Fruit fly (Drosophila melanogaster) whole organism, embryonic: ENCODE results near the gene CG3032.

Experiments
- BtbVII ChIP-seq: fragments of 200-800 bp; sonication (Bioruptor generic); optimal IDR thresholded peaks from 3 replicates; lab custom pipeline; 2017; ENCODE audit warnings: missing biosample characterization, mild to moderate bottlenecking, missing genetic modification characterization
- CG10321 ChIP-seq: fragments of 200-800 bp; sonication (Bioruptor generic); IDR thresholded peaks from 2 replicates; pipeline ENCODE4 v1.3.6; 2022; ENCODE audit warnings: missing biosample characterization, missing genetic modification characterization
- CG12391 ChIP-seq: fragments of 200-800 bp; sonication (Bioruptor generic); optimal IDR thresholded peaks from 3 replicates; lab custom pipeline; 2018; ENCODE audit warnings: missing biosample characterization, mild to moderate bottlenecking, missing genetic modification characterization, moderate library complexity
- CG13775 ChIP-seq: fragments of 200-800 bp; sonication (Bioruptor generic); optimal IDR thresholded peaks from 3 replicates; lab custom pipeline; 2017; ENCODE audit warnings: missing biosample characterization, mild to moderate bottlenecking, missing genetic modification characterization
- CG14441 ChIP-seq: fragments of 200-800 bp; sonication (Bioruptor generic); IDR thresholded peaks from 2 replicates; pipeline ENCODE4 v1.3.6; 2022; ENCODE audit warnings: missing biosample characterization, missing genetic modification characterization
- CG1602 ChIP-seq: fragments of 200-800 bp; sonication (Bioruptor generic); optimal IDR thresholded peaks from 3 replicates; lab custom pipeline; 2016; ENCODE audit warnings: missing biosample characterization, missing genetic modification characterization
- CG1647 ChIP-seq: fragments of 200-800 bp; sonication (Bioruptor generic); optimal IDR thresholded peaks from 3 replicates; lab custom pipeline; 2016; ENCODE audit warnings: missing biosample characterization, missing genetic modification characterization
- CG16815 ChIP-seq: fragments of 200-800 bp; sonication (Bioruptor generic); optimal IDR thresholded peaks from 3 replicates; lab custom pipeline; 2017; ENCODE audit warnings: missing biosample characterization, mild to moderate bottlenecking, missing genetic modification characterization
- CG16863 ChIP-seq: fragments of 200-800 bp; sonication (Bioruptor generic); optimal IDR thresholded peaks from 3 replicates; lab custom pipeline; 2016; ENCODE audit warnings: missing biosample characterization, missing genetic modification characterization
- CG18619 ChIP-seq: fragments of 200-800 bp; sonication (Bioruptor generic); optimal IDR thresholded peaks from 3 replicates; lab custom pipeline; 2017; ENCODE audit warnings: missing biosample characterization, mild to moderate bottlenecking, missing genetic modification characterization
- CG30020 ChIP-seq: fragments of 200-800 bp; optimal IDR thresholded peaks from 2 replicates; lab custom pipeline; 2019; ENCODE audit warnings: missing biosample characterization, mild to moderate bottlenecking, missing genetic modification characterization, moderate library complexity
- CG31388 ChIP-seq: fragments of 200-800 bp; sonication (Bioruptor generic); optimal IDR thresholded peaks from 2 replicates; lab custom pipeline; 2016; ENCODE audit warnings: missing biosample characterization, missing genetic modification characterization
- CG32767 ChIP-seq: fragments of 200-800 bp; sonication (Bioruptor generic); IDR thresholded peaks from 2 replicates; pipeline ENCODE4 v1.3.6; 2022; ENCODE audit warnings: missing biosample characterization, missing genetic modification characterization
- CG34376 ChIP-seq: fragments of 200-800 bp; sonication (Bioruptor generic); optimal IDR thresholded peaks from 2 replicates; lab custom pipeline; 2018; ENCODE audit warnings: missing biosample characterization, mild to moderate bottlenecking, missing genetic modification characterization
- CG34422 ChIP-seq: fragments of 200-800 bp; sonication (Bioruptor generic); IDR thresholded peaks from 3 replicates; pipeline ENCODE4 v1.3.6; 2022; ENCODE audit warnings: missing biosample characterization, missing genetic modification characterization
- CG43689 ChIP-seq: fragments of 200-800 bp; sonication (Bioruptor generic); IDR thresholded peaks from 2 replicates; pipeline ENCODE4 v1.3.6; 2022; ENCODE audit warnings: missing biosample characterization, missing genetic modification characterization
- CG4404 ChIP-seq: fragments of 200-800 bp; sonication (Bioruptor generic); IDR thresholded peaks from 2 replicates; pipeline ENCODE4 v1.3.6; 2022; ENCODE audit warnings: missing biosample characterization, missing genetic modification characterization
- CG4730 ChIP-seq: fragments of 200-800 bp; sonication (Bioruptor generic); IDR thresholded peaks from 2 replicates; pipeline ENCODE4 v1.3.6; 2022; ENCODE audit warnings: missing biosample characterization, missing genetic modification characterization
- CTCF ChIP-seq: fragments of 200-800 bp; sonication (Bioruptor generic); optimal IDR thresholded peaks from 2 replicates; lab custom pipeline; 2017; ENCODE audit warnings: missing biosample characterization, mild to moderate bottlenecking, missing genetic modification characterization, moderate library complexity
- Dek ChIP-seq: fragments of 200-800 bp; sonication (Bioruptor generic); optimal IDR thresholded peaks from 3 replicates; lab custom pipeline; 2019; ENCODE audit warnings: missing biosample characterization, mild to moderate bottlenecking, missing genetic modification characterization, moderate library complexity
- Dip3 ChIP-seq: fragments of 200-800 bp; sonication (Bioruptor generic); optimal IDR thresholded peaks from 3 replicates; lab custom pipeline; 2016; ENCODE audit warnings: missing biosample characterization, missing genetic modification characterization
- H2.0 ChIP-seq: fragments of 200-800 bp; sonication (Bioruptor generic); IDR thresholded peaks from 2 replicates; pipeline ENCODE4 v1.3.6; 2022; ENCODE audit warnings: missing biosample characterization, missing genetic modification characterization
- HHEX ChIP-seq: fragments of 200-800 bp; sonication (Bioruptor generic); optimal IDR thresholded peaks from 3 replicates; lab custom pipeline; 2017; ENCODE audit warnings: missing biosample characterization, mild to moderate bottlenecking, missing genetic modification characterization, missing genetic modification reagents
- Kr ChIP-seq: fragments of 200-800 bp; sonication (Bioruptor generic); optimal IDR thresholded peaks from 2 replicates; lab custom pipeline; 2017; ENCODE audit warnings: missing biosample characterization, mild to moderate bottlenecking, missing genetic modification characterization
- Lim3 ChIP-seq: fragments of 200-800 bp; sonication (Bioruptor generic); IDR thresholded peaks from 2 replicates; pipeline ENCODE4 v1.3.6; 2022; ENCODE audit warnings: missing biosample characterization, missing genetic modification characterization
- Meics ChIP-seq: fragments of 200-800 bp; sonication (Bioruptor generic); optimal IDR thresholded peaks from 2 replicates; lab custom pipeline; 2017; ENCODE audit warnings: missing biosample characterization, mild to moderate bottlenecking, missing genetic modification characterization
- NFAT ChIP-seq: fragments of 200-800 bp; sonication (Bioruptor generic); IDR thresholded peaks from 2 replicates; pipeline ENCODE4 v1.3.6; 2022; ENCODE audit warnings: missing biosample characterization, missing genetic modification characterization
- NK7.1 ChIP-seq: fragments of 200-800 bp; sonication (Bioruptor generic); optimal IDR thresholded peaks from 3 replicates; lab custom pipeline; 2016; ENCODE audit warnings: missing biosample characterization, missing genetic modification characterization
- Oli ChIP-seq: fragments of 200-800 bp; sonication (Bioruptor generic); optimal IDR thresholded peaks from 2 replicates; lab custom pipeline; 2018; ENCODE audit warnings: missing biosample characterization, mild to moderate bottlenecking, missing genetic modification characterization, moderate library complexity
- Optix ChIP-seq: fragments of 200-800 bp; sonication (Bioruptor generic); IDR thresholded peaks from 3 replicates; pipeline ENCODE4 v1.3.6; 2022; ENCODE audit warnings: missing biosample characterization, missing genetic modification characterization
- Poxn ChIP-seq: fragments of 200-800 bp; sonication (Bioruptor generic); IDR thresholded peaks from 2 replicates; pipeline ENCODE4 v1.3.6; 2022; ENCODE audit warnings: missing biosample characterization, missing genetic modification characterization
- Ravus ChIP-seq: fragments of 200-800 bp; sonication (Bioruptor generic); IDR thresholded peaks from 2 replicates; pipeline ENCODE4 v1.3.6; 2022; ENCODE audit warnings: missing biosample characterization, missing genetic modification characterization
- Rfx ChIP-seq: fragments of 200-800 bp; sonication (Bioruptor generic); IDR thresholded peaks from 2 replicates; pipeline ENCODE4 v1.3.6; 2022; ENCODE audit warnings: missing biosample characterization, missing genetic modification characterization
- Usf ChIP-seq: fragments of 200-800 bp; sonication (Bioruptor generic); optimal IDR thresholded peaks from 2 replicates; lab custom pipeline; 2017; ENCODE audit warnings: missing genotype, missing biosample characterization, missing genetic modification characterization
- Vsx1 ChIP-seq: fragments of 200-800 bp; sonication (Bioruptor generic); optimal IDR thresholded peaks from 2 replicates; lab custom pipeline; 2017; ENCODE audit warnings: missing biosample characterization, mild to moderate bottlenecking, missing genetic modification characterization, missing genetic modification reagents
- Xrp1 ChIP-seq: fragments of 200-800 bp; sonication (Bioruptor generic); IDR thresholded peaks from 2 replicates; pipeline ENCODE4 v1.3.6; 2022; ENCODE audit warnings: missing biosample characterization, missing genetic modification characterization
- ase ChIP-seq: fragments of 200-800 bp; sonication (Bioruptor generic); IDR thresholded peaks from 3 replicates; pipeline ENCODE4 v1.3.6; 2022; ENCODE audit warnings: missing biosample characterization, missing genetic modification characterization
- chm ChIP-seq: fragments of 200-800 bp; sonication (Bioruptor generic); IDR thresholded peaks from 2 replicates; pipeline ENCODE4 v1.3.6; 2022; ENCODE audit warnings: missing biosample characterization, missing genetic modification characterization
- corto ChIP-seq: fragments of 200-800 bp; sonication (Bioruptor generic); optimal IDR thresholded peaks from 2 replicates; lab custom pipeline; 2016; ENCODE audit warnings: missing biosample characterization, mild to moderate bottlenecking, missing genetic modification characterization, moderate library complexity
- gcm ChIP-seq: fragments of 200-800 bp; sonication (Bioruptor generic); optimal IDR thresholded peaks from 2 replicates; lab custom pipeline; 2019; ENCODE audit warnings: missing biosample characterization, mild to moderate bottlenecking, missing genetic modification characterization, moderate library complexity
- gfzf ChIP-seq: fragments of 200-800 bp; sonication (Bioruptor generic); optimal IDR thresholded peaks from 2 replicates; lab custom pipeline; 2016; ENCODE audit warnings: missing biosample characterization, mild to moderate bottlenecking, missing genetic modification characterization, moderate library complexity
- hb ChIP-seq: fragments of 200-800 bp; sonication (Bioruptor generic); IDR thresholded peaks from 3 replicates; pipeline ENCODE4 v1.3.6; 2022; ENCODE audit warnings: missing biosample characterization, missing genetic modification characterization; ENCODE audit not compliant: partially characterized antibody
- klu ChIP-seq: fragments of 200-800 bp; sonication (Bioruptor generic); IDR thresholded peaks from 2 replicates; pipeline ENCODE4 v1.3.6; 2022; ENCODE audit warnings: missing biosample characterization, missing genetic modification characterization
- pho ChIP-seq: fragments of 200-800 bp; sonication (Bioruptor generic); optimal IDR thresholded peaks from 2 replicates; lab custom pipeline; 2016; ENCODE audit warnings: missing biosample characterization, missing genetic modification characterization
- prd ChIP-seq, 3 experiments: fragments of >200 bp in 2 of 3; fragments of 200-800 bp in 1 of 3; sonication (Bioruptor generic) in 1 of 3; optimal IDR thresholded peaks in 2 of 3; IDR thresholded peaks in 1 of 3; 2 replicates in 2 of 3; 3 replicates in 1 of 3; pipeline versions ENCODE4 v1.3.6 to Lab custom; 2017 to 2022; ENCODE audit warnings: missing biosample characterization in 1 of 3, missing genetic modification characterization in 1 of 3
- sens-2 ChIP-seq: fragments of 200-800 bp; sonication (Bioruptor generic); IDR thresholded peaks from 2 replicates; pipeline ENCODE4 v1.3.6; 2022; ENCODE audit warnings: missing biosample characterization, missing genetic modification characterization
- slp2 ChIP-seq: fragments of 200-800 bp; sonication (Bioruptor generic); optimal IDR thresholded peaks from 2 replicates; lab custom pipeline; 2016; ENCODE audit warnings: missing biosample characterization, missing genetic modification characterization
- ssp ChIP-seq: fragments of 200-800 bp; sonication (Bioruptor generic); IDR thresholded peaks from 2 replicates; pipeline ENCODE4 v1.3.6; 2022; ENCODE audit warnings: missing biosample characterization, missing genetic modification characterization
- vnd ChIP-seq: fragments of 200-800 bp; sonication (Bioruptor generic); IDR thresholded peaks from 3 replicates; pipeline ENCODE4 v1.3.6; 2022; ENCODE audit warnings: missing biosample characterization, missing genetic modification characterization; ENCODE audit not compliant: partially characterized antibody
- z ChIP-seq: fragments of 200-800 bp; sonication (Bioruptor generic); IDR thresholded peaks from 3 replicates; pipeline ENCODE4 v1.3.6; 2022; ENCODE audit warnings: missing biosample characterization, missing genetic modification characterization

Gene CG3032

dm6 chrX:7001135-7001769 is 12.4 kb downstream of the CG3032 start (continued):
- peak; percentile 36 for TF ChIP-seq pho (GFP tag; lab: Kevin White, UChicago)
- TF ChIP-seq CG18619, result peak; percentile 46
- TF ChIP-seq z, result peak; percentile 11; the same call in 1 of the 3 replicates
- peak; percentile 52 for TF ChIP-seq Dek
- no peak for TF ChIP-seq CG16815 (GFP tag; lab: Kevin White, UChicago)
- TF ChIP-seq slp2 (GFP tag; lab: Kevin White, UChicago), result peak; percentile 11
- TF ChIP-seq CG12391 (tag; lab: Kevin White, UChicago), result peak; percentile 47
- TF ChIP-seq CTCF (GFP tag; lab: Kevin White, UChicago), result no peak
- TF ChIP-seq H2.0, result peak; percentile 46; the same call in 1 of the 2 replicates
- 0 out of 3 replicates have a peak, but pooled peaks have one; percentile 62 for TF ChIP-seq CG34422 (GFP tag; lab: Robert Waterston, UW)
- no peak for TF ChIP-seq gfzf (GFP tag; lab: Kevin White, UChicago)
- peak; percentile 22 for TF ChIP-seq CG1602 (GFP tag; lab: Kevin White, UChicago)
- TF ChIP-seq Xrp1 (GFP tag; lab: Robert Waterston, UW), result peak; percentile 51
- TF ChIP-seq Usf, result no peak
- no peak for TF ChIP-seq CG43689
- no peak for TF ChIP-seq hb
- TF ChIP-seq NK7.1, result no peak
- TF ChIP-seq Poxn (GFP tag; lab: Robert Waterston, UW), result no peak
- TF ChIP-seq CG16863 (GFP tag; lab: Kevin White, UChicago), result peak; percentile 12
- peak; percentile 12 for TF ChIP-seq HHEX (GFP tag; lab: Kevin White, UChicago)
- no peak for TF ChIP-seq prd (optimal IDR thresholded peaks at IDR 0.05; lab: Kevin White, UChicago)
- TF ChIP-seq prd (GFP tag; IDR thresholded peaks at IDR 0.05; lab: Robert Waterston, UW), result peak; percentile 56
- TF ChIP-seq Rfx (GFP tag; lab: Robert Waterston, UW), result peak; percentile 81
- peak; percentile 61; the same call in 1 of the 2 replicates for TF ChIP-seq CG14441 (GFP tag; lab: Robert Waterston, UW)
- TF ChIP-seq CG34376 (GFP tag; lab: Kevin White, UChicago), result no peak
- peak; percentile 9 for TF ChIP-seq BtbVII
- 0 out of 3 replicates have a peak, but pooled peaks have one; percentile 23 for TF ChIP-seq ase (GFP tag; lab: Robert Waterston, UW)
- peak; percentile 23; the same call in 1 of the 2 replicates for TF ChIP-seq CG4404 (GFP tag; lab: Robert Waterston, UW)
- TF ChIP-seq ssp (GFP tag; lab: Robert Waterston, UW), result peak; percentile 45; the same call in 1 of the 2 replicates
- TF ChIP-seq vnd (GFP tag; lab: Robert Waterston, UW), result no peak
- TF ChIP-seq corto, result peak; percentile 31
- TF ChIP-seq CG10321 (GFP tag; lab: Robert Waterston, UW), result no peak
- no peak for TF ChIP-seq Ravus (GFP tag; lab: Robert Waterston, UW)
- 0 out of 2 replicates have a peak, but pooled peaks have one; percentile 15 for TF ChIP-seq CG4730
- no peak for TF ChIP-seq Kr (GFP tag; lab: Kevin White, UChicago)
- TF ChIP-seq Lim3 (GFP tag; lab: Robert Waterston, UW), result no peak
- peak; percentile 50 for TF ChIP-seq CG13775
- TF ChIP-seq klu, result no peak
- 0 out of 3 replicates have a peak, but pooled peaks have one; percentile 44 for TF ChIP-seq Optix (GFP tag; lab: Robert Waterston, UW)
- peak; percentile 63 for TF ChIP-seq Meics (GFP tag; lab: Kevin White, UChicago)
- TF ChIP-seq sens-2 (GFP tag; lab: Robert Waterston, UW), result no peak
- peak; percentile 49; the same call in 1 of the 2 replicates for TF ChIP-seq CG32767 (GFP tag; lab: Robert Waterston, UW)
- TF ChIP-seq chm (GFP tag; lab: Robert Waterston, UW), result peak; percentile 38
- TF ChIP-seq Oli, result peak; percentile 20
- no peak for TF ChIP-seq CG30020 (tag; lab: Kevin White, UChicago)
- peak; percentile 36; the same call in 1 of the 2 replicates for TF ChIP-seq NFAT (GFP tag; lab: Robert Waterston, UW)
- no peak for TF ChIP-seq gcm (GFP tag; lab: Kevin White, UChicago)
- no peak for TF ChIP-seq CG31388 (GFP tag; lab: Kevin White, UChicago)
- TF ChIP-seq Dip3 (GFP tag; lab: Kevin White, UChicago), result peak; percentile 42
- TF ChIP-seq Vsx1, result peak; percentile 56
- no peak for TF ChIP-seq CG1647 (GFP tag; lab: Kevin White, UChicago)
